Worm (Caenorhabditis elegans) whole organism, L2 larva: Measurements from ENCODE around the gene ZK105.3.

Experiments used
- F13H6.1 ChIP-seq: sonication (generic microtip); optimal IDR thresholded peaks from 2 replicates; lab custom pipeline; 2016; ENCODE audit warnings: missing genetic modification characterization, missing compliant biosample characterization
- R02D3.7 ChIP-seq: fragments of 150-350 bp; optimal IDR thresholded peaks from 2 replicates; lab custom pipeline; 2014; ENCODE audit warnings: missing biosample characterization, missing genetic modification characterization
- Y55F3AM.14 ChIP-seq: fragments of 200-800 bp; sonication (Bioruptor generic); optimal IDR thresholded peaks from 2 replicates; lab custom pipeline; 2018; ENCODE audit warnings: mild to moderate bottlenecking, missing genetic modification characterization, missing compliant biosample characterization
- ZK546.5 ChIP-seq: sonication (generic microtip); optimal IDR thresholded peaks from 2 replicates; lab custom pipeline; 2017; ENCODE audit warnings: missing biosample characterization, missing genetic modification characterization
- ama-1 ChIP-seq: fragments of 150-350 bp; optimal IDR thresholded peaks from 2 replicates; lab custom pipeline; 2018; ENCODE audit warnings: inconsistent platforms
- blmp-1 ChIP-seq: sonication (generic microtip); optimal IDR thresholded peaks from 2 replicates; lab custom pipeline; 2017; ENCODE audit warnings: missing genetic modification characterization, mild to moderate bottlenecking, missing compliant biosample characterization, antibody characterized with exemption, moderate library complexity; ENCODE audit not compliant: insufficient read depth
- ceh-82 ChIP-seq: fragments of 150-350 bp; optimal IDR thresholded peaks from 2 replicates; lab custom pipeline; 2014; ENCODE audit warnings: missing biosample characterization, missing genetic modification characterization
- crh-2 ChIP-seq: sonication (generic microtip); optimal IDR thresholded peaks from 2 replicates; lab custom pipeline; 2017; ENCODE audit warnings: missing biosample characterization, missing genetic modification characterization
- elt-1 ChIP-seq: fragments of 150-350 bp; optimal IDR thresholded peaks from 2 replicates; lab custom pipeline; 2014; ENCODE audit warnings: missing biosample characterization, missing genetic modification characterization
- elt-3 ChIP-seq: sonication (generic microtip); optimal IDR thresholded peaks from 2 replicates; lab custom pipeline; 2017; ENCODE audit warnings: missing biosample characterization, missing genetic modification characterization
- gmeb-1 ChIP-seq: fragments of 150-350 bp; optimal IDR thresholded peaks from 2 replicates; lab custom pipeline; 2014; ENCODE audit warnings: missing biosample characterization, missing genetic modification characterization
- lin-13 ChIP-seq: fragments of 150-350 bp; optimal IDR thresholded peaks from 2 replicates; lab custom pipeline; 2014; ENCODE audit warnings: missing biosample characterization, missing genetic modification reagents, missing genetic modification characterization
- lin-39 ChIP-seq: fragments of 150-350 bp; optimal IDR thresholded peaks from 2 replicates; lab custom pipeline; 2014; ENCODE audit warnings: missing biosample characterization, missing genetic modification reagents, missing genetic modification characterization
- mab-5 ChIP-seq: fragments of 150-350 bp; optimal IDR thresholded peaks from 2 replicates; lab custom pipeline; 2014; ENCODE audit warnings: missing biosample characterization, missing genetic modification characterization
- mbf-1 ChIP-seq: sonication (generic microtip); optimal IDR thresholded peaks from 2 replicates; lab custom pipeline; 2017; ENCODE audit warnings: missing biosample characterization, missing genetic modification characterization
- mdl-1 ChIP-seq, 2 experiments: fragments of 150-350 bp in 1 of 2; sonication (generic microtip) in 1 of 2; optimal IDR thresholded peaks; 2 replicates each; lab custom pipeline; 2017; ENCODE audit warnings: missing biosample characterization in 2 of 2, missing genetic modification characterization in 2 of 2
- nhr-10 ChIP-seq: sonication (generic microtip); optimal IDR thresholded peaks from 2 replicates; lab custom pipeline; 2017; ENCODE audit warnings: missing biosample characterization, missing genetic modification characterization
- nhr-11 ChIP-seq: fragments of 150-350 bp; optimal IDR thresholded peaks from 2 replicates; lab custom pipeline; 2014; ENCODE audit warnings: missing biosample characterization, missing genetic modification characterization
- nhr-21 ChIP-seq: fragments of 150-350 bp; optimal IDR thresholded peaks from 2 replicates; lab custom pipeline; 2014; ENCODE audit warnings: missing biosample characterization, missing genetic modification characterization
- nhr-23 ChIP-seq: fragments of 150-350 bp; optimal IDR thresholded peaks from 2 replicates; lab custom pipeline; 2014; ENCODE audit warnings: missing biosample characterization, missing genetic modification reagents, missing genetic modification characterization
- nhr-25 ChIP-seq: fragments of 150-350 bp; sonication (generic microtip); optimal IDR thresholded peaks from 3 replicates; lab custom pipeline; 2014; ENCODE audit warnings: missing biosample characterization, missing genetic modification characterization
- peb-1 ChIP-seq: fragments of 150-350 bp; optimal IDR thresholded peaks from 2 replicates; lab custom pipeline; 2014; ENCODE audit warnings: missing biosample characterization, missing genetic modification characterization
- sem-4 ChIP-seq: fragments of 150-350 bp; optimal IDR thresholded peaks from 2 replicates; lab custom pipeline; 2014; ENCODE audit warnings: missing biosample characterization, missing genetic modification reagents, missing genetic modification characterization
- sma-9 ChIP-seq, 2 experiments: fragments of 150-350 bp in 1 of 2; sonication (generic microtip) in 1 of 2; optimal IDR thresholded peaks; 2 replicates each; lab custom pipeline; 2014 to 2016; ENCODE audit warnings: missing genetic modification characterization in 2 of 2, mild to moderate bottlenecking in 1 of 2, missing biosample characterization in 1 of 2, missing compliant biosample characterization in 1 of 2, missing genetic modification reagents in 1 of 2, moderate library complexity in 1 of 2
- snpc-4 ChIP-seq: fragments of 150-350 bp; optimal IDR thresholded peaks from 2 replicates; lab custom pipeline; 2014; ENCODE audit warnings: missing biosample characterization, missing genetic modification characterization
- unc-39 ChIP-seq: fragments of 150-350 bp; optimal IDR thresholded peaks from 2 replicates; lab custom pipeline; 2014; ENCODE audit warnings: missing biosample characterization, missing genetic modification characterization
- unc-55 ChIP-seq: fragments of 150-350 bp; sonication (generic microtip); optimal IDR thresholded peaks from 3 replicates; lab custom pipeline; 2014; ENCODE audit warnings: missing biosample characterization, missing genetic modification reagents, missing genetic modification characterization
- unc-62 ChIP-seq: fragments of 150-350 bp; optimal IDR thresholded peaks from 2 replicates; lab custom pipeline; 2014; ENCODE audit warnings: missing biosample characterization, missing genetic modification reagents, missing genetic modification characterization
- zag-1 ChIP-seq: fragments of 150-350 bp; optimal IDR thresholded peaks from 2 replicates; lab custom pipeline; 2014; ENCODE audit warnings: missing biosample characterization, missing genetic modification characterization
- ztf-1 ChIP-seq: fragments of 200-800 bp; sonication (Bioruptor generic); conservative IDR thresholded peaks from 2 replicates; pipeline ENCODE4 v1.3.6; 2022; ENCODE audit warnings: missing genetic modification characterization, missing compliant biosample characterization
- ztf-11 ChIP-seq: sonication (generic microtip); optimal IDR thresholded peaks from 2 replicates; lab custom pipeline; 2017; ENCODE audit warnings: missing biosample characterization, missing genetic modification characterization

ZK105.3 gene

ce11 chrV:7708525-7708924, 11.6 kb downstream of the ZK105.3 start, which contains the start of gene ZK105.11:
ZK105.11 (minus strand) TSS chrV:7708625.
- TF ChIP-seq peb-1 (tag; lab: Kevin White, UChicago) = no peak
- TF ChIP-seq mdl-1 (tag; optimal IDR thresholded peaks at IDR 0.05; lab: Kevin White, UChicago) = no peak
- TF ChIP-seq ztf-11 (tag; lab: Kevin White, UChicago) = no peak
- TF ChIP-seq snpc-4 (tag; lab: Kevin White, UChicago) = no peak
- no peak for TF ChIP-seq sma-9 (GFP tag; optimal IDR thresholded peaks at IDR 0.05; lab: Kevin White, UChicago)
- no peak for TF ChIP-seq sma-9 (tag; optimal IDR thresholded peaks at IDR 0.05; lab: Kevin White, UChicago)
- no peak for TF ChIP-seq F13H6.1 (tag; lab: Kevin White, UChicago)
- TF ChIP-seq, all 48 proteins: peak for 0

DNA sequence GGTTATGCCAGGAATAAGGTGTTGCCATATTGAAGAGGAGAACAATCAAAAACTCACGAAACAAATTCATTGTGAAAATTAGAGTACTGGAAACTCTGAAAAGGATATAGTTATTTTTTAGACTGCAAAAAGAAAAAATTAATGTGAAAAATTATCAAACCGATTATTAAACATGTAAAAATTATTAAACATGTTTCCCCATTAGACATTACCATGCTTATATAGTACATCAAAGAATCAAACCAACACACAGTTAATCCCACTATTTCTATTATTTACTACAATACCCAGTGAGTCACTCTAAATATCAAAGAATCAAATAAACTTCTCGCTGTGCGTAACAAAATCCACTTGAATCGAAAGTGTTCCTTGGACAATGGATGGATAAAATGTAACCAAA, 16.1 kb downstream of the ZK105.3 start, which contains the start of gene ZK105.13:
Gene ZK105.13 (minus strand): TSS at position 101 of the 400 bp plus-strand sequence.
- TF ChIP-seq crh-2 (no peak), lin-13 (no peak), nhr-23 (no peak), ama-1 (no peak), ZK546.5 (tag; lab: Kevin White, UChicago) (no peak), unc-62 (GFP tag; lab: Kevin White, UChicago) (no peak), sma-9 (GFP tag; optimal IDR thresholded peaks at IDR 0.05; lab: Kevin White, UChicago) (no peak), sma-9 (tag; optimal IDR thresholded peaks at IDR 0.05; lab: Kevin White, UChicago) (no peak)

ce11 chrV:7713691-7714090, 16.7 kb downstream of the ZK105.3 start, which contains the start of gene ZK105.1:
ZK105.1 (plus strand) TSS chrV:7713991.
- TF ChIP-seq R02D3.7 (no peak), elt-1 (tag; lab: Kevin White, UChicago) (no peak), mbf-1 (no peak), blmp-1 (no peak), unc-55 (GFP tag; lab: Kevin White, UChicago) (no peak), unc-62 (GFP tag; lab: Kevin White, UChicago) (no peak), mdl-1 (tag; optimal IDR thresholded peaks at IDR 0.05; lab: Kevin White, UChicago) (no peak), F13H6.1 (tag; lab: Kevin White, UChicago) (no peak), nhr-25 (tag; lab: Kevin White, UChicago) (no peak), nhr-21 (no peak), mab-5 (no peak), lin-39 (tag; lab: Kevin White, UChicago) (no peak), gmeb-1 (tag; lab: Kevin White, UChicago) (no peak), nhr-11 (tag; lab: Kevin White, UChicago) (no peak), nhr-23 (no peak), lin-13 (no peak), ztf-11 (tag; lab: Kevin White, UChicago) (no peak), ceh-82 (no peak)

DNA sequence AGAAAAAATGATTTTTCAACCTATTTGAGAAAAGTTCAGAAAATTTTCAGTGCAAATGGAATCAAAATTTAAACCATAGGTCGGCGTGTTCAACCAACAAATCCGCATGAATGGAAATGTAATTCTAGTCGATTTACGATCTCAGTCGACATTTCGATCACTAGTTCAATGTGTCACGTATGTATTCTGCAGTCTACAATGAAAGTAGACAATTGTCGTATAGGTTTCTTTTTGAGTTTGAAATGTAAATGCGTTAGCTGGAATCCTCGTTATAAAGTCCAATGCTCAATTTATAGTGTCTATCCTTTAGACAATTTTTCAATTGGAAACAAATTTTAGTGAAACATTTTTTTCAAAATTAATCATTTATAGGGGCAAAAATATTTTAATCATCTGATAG, 19.1 kb downstream of the ZK105.3 start, which contains the start of gene ZK105.12:
Gene ZK105.12 (minus strand): TSS at position 101 of the 400 bp plus-strand sequence.
- TF ChIP-seq F13H6.1 (tag; lab: Kevin White, UChicago) (no peak), nhr-11 (tag; lab: Kevin White, UChicago) (no peak), sem-4 (no peak), nhr-10 (tag; lab: Kevin White, UChicago) (no peak), nhr-23 (no peak), ztf-1 (GFP tag; lab: Robert Waterston, UW) (no peak), unc-62 (GFP tag; lab: Kevin White, UChicago) (no peak), ceh-82 (no peak), mdl-1 (tag; optimal IDR thresholded peaks at IDR 0.05; lab: Kevin White, UChicago) (no peak), ZK546.5 (tag; lab: Kevin White, UChicago) (no peak), mab-5 (no peak), nhr-25 (tag; lab: Kevin White, UChicago) (no peak), zag-1 (tag; lab: Kevin White, UChicago) (no peak), Y55F3AM.14 (GFP tag; lab: Kevin White, UChicago) (no peak), mbf-1 (no peak), snpc-4 (tag; lab: Kevin White, UChicago) (no peak), unc-39 (tag; lab: Kevin White, UChicago) (no peak)

DNA sequence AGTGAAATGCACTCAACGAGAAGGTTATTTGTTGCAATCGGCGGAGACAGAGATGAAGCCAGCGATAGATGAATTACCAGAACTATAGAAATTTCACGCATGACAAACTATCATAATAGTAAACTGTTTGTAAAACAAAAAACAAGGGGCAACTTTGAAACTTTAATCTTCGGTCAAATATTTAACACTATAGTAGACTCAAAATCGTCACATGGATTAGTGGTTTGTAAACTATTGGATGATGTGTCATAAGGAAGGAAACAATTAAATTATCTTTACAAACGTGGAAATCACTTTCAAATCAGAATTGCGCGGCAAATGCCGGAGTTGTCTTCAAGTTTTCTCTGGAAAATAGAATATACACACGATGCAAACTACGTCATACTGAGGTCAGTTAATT, 20.7 kb downstream of the ZK105.3 start, which contains the start of gene ZK105.5:
Gene ZK105.5 (minus strand): TSS at position 101 of the 400 bp plus-strand sequence.
- TF ChIP-seq mdl-1 (tag; optimal IDR thresholded peaks at IDR 0.05; lab: Kevin White, UChicago) = no peak
- no peak for TF ChIP-seq peb-1 (tag; lab: Kevin White, UChicago)

- TF ChIP-seq elt-3 (tag; lab: Kevin White, UChicago) = no peak
- no peak for TF ChIP-seq unc-39 (tag; lab: Kevin White, UChicago)
- TF ChIP-seq ztf-1 (GFP tag; lab: Robert Waterston, UW) = no peak
- TF ChIP-seq peb-1 (tag; lab: Kevin White, UChicago) = no peak
These were observed 25.0 kb downstream of the ZK105.3 start, which contains the start of gene ZK105.14 for ce11 chrV:7721945-7722344. ZK105.14 (minus strand) TSS chrV:7722045.
